Fruit fly (Drosophila melanogaster): ENCODE results near the gene Unc-76.

Unc-76 gene

DNA sequence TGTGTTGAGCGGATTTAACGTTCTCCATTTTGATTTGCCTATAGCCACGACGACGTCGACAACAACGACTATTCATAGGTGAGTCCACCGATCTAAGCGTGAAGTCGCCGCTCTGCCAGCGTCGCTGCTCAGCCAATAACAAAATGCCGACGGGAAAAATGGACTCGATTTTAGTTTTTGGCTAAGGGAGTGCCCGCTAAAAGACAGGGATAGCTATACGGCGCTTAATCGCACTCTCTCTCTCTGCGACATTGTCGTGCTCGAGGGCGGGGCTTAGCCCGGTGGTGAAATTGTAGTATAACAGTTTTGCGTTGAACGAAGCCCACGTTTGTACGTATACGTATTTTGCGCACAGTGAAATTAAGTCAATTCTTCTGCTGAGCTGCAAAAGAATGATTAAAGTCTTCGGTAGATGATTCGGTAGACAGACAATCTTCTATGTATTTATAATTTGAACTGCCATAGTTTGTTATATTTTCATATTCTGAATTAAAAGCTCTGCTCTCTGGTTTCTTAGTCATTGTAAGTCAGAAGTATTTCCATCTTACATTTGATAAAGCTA lies 45.2 kb downstream of the Unc-76 start (continued):
- TF ChIP-seq CG15514 (GFP tag; optimal IDR thresholded peaks at IDR 0.05) (no peak), CG14014 (GFP tag; IDR thresholded peaks at IDR 0.05) (no peak), CG8478 (optimal IDR thresholded peaks at IDR 0.05) (peak; percentile 34), twi (tag; optimal IDR thresholded peaks at IDR 0.05) (no peak), CG2875 (GFP tag; optimal IDR thresholded peaks at IDR 0.05) (no peak), cas (GFP tag; IDR thresholded peaks at IDR 0.05) (no peak), zf30C (GFP tag; optimal IDR thresholded peaks at IDR 0.05) (no peak), Dip2 (GFP tag; IDR thresholded peaks at IDR 0.05) (no peak), Asciz (GFP tag; optimal IDR thresholded peaks at IDR 0.05) (no peak), MBD-R2 (GFP tag; IDR thresholded peaks at IDR 0.05) (no peak), p53 (GFP tag; optimal IDR thresholded peaks at IDR 0.05) (no peak), CG6175 (GFP tag; IDR thresholded peaks at IDR 0.05) (no peak), Gug (GFP tag; IDR thresholded peaks at IDR 0.05) (no peak), ase (GFP tag; IDR thresholded peaks at IDR 0.05) (no peak), Six4 (GFP tag; optimal IDR thresholded peaks at IDR 0.05) (no peak), ac (GFP tag; optimal IDR thresholded peaks at IDR 0.05) (no peak), inv (GFP tag; IDR thresholded peaks at IDR 0.05; ENCODE audit: partially characterized antibody) (no peak), CG10543 (GFP tag; optimal IDR thresholded peaks at IDR 0.05) (peak; percentile 29), dmrt99B (tag; optimal IDR thresholded peaks at IDR 0.05) (no peak), cwo (GFP tag; optimal IDR thresholded peaks at IDR 0.05) (no peak), gce (GFP tag; IDR thresholded peaks at IDR 0.05) (no peak), CG14441 (GFP tag; IDR thresholded peaks at IDR 0.05) (no peak), CG7357 (GFP tag; IDR thresholded peaks at IDR 0.05) (no peak), CG10321 (GFP tag; IDR thresholded peaks at IDR 0.05) (peak; percentile 96), CG9876 (GFP tag; optimal IDR thresholded peaks at IDR 0.05) (no peak), slbo (GFP tag; IDR thresholded peaks at IDR 0.05) (no peak), Doc2 (GFP tag; IDR thresholded peaks at IDR 0.05) (no peak), Tbp (GFP tag; optimal IDR thresholded peaks at IDR 0.05) (no peak), CG1233 (GFP tag; optimal IDR thresholded peaks at IDR 0.05) (no peak), Max (GFP tag; optimal IDR thresholded peaks at IDR 0.05) (no peak), CG9932 (GFP tag; IDR thresholded peaks at IDR 0.05) (no peak), CG34422 (GFP tag; IDR thresholded peaks at IDR 0.05) (no peak), al (GFP tag; IDR thresholded peaks at IDR 0.05) (no peak), CG10462 (GFP tag; optimal IDR thresholded peaks at IDR 0.05) (no peak), TFAM (GFP tag; optimal IDR thresholded peaks at IDR 0.05) (no peak), nom (GFP tag; optimal IDR thresholded peaks at IDR 0.05) (no peak), cg (GFP tag; optimal IDR thresholded peaks at IDR 0.05) (peak; percentile 69), Abd-B (GFP tag; optimal IDR thresholded peaks at IDR 0.05) (no peak), exex (tag; optimal IDR thresholded peaks at IDR 0.05) (no peak), ttk (GFP tag; IDR thresholded peaks at IDR 0.05) (no peak), HLHmδ (GFP tag; optimal IDR thresholded peaks at IDR 0.05) (no peak), CG7786 (GFP tag; optimal IDR thresholded peaks at IDR 0.05) (no peak), CG4820 (GFP tag; optimal IDR thresholded peaks at IDR 0.05) (no peak), pb (GFP tag; optimal IDR thresholded peaks at IDR 0.05) (no peak), CG2199 (GFP tag; IDR thresholded peaks at IDR 0.05) (no peak), caup (GFP tag; optimal IDR thresholded peaks at IDR 0.05; ENCODE audit: severe bottlenecking) (no peak), CG6689 (GFP tag; IDR thresholded peaks at IDR 0.05) (no peak), CG7987 (GFP tag; optimal IDR thresholded peaks at IDR 0.05) (no peak), CG10267 (tag; optimal IDR thresholded peaks at IDR 0.05) (no peak), peb (GFP tag; IDR thresholded peaks at IDR 0.05) (no peak), B-H2 (GFP tag; optimal IDR thresholded peaks at IDR 0.05) (no peak), B-H1 (GFP tag; IDR thresholded peaks at IDR 0.05) (no peak)
